Worm (Caenorhabditis elegans) whole organism, L1 larva: ENCODE data around the gene gst-9.

Source experiments
- C34B4.2 ChIP-seq: sonication (generic microtip); optimal IDR thresholded peaks from 2 replicates; lab custom pipeline; 2017; ENCODE audit warnings: mild to moderate bottlenecking, missing genetic modification characterization, missing compliant biosample characterization
- aha-1 ChIP-seq: fragments of 150-350 bp; optimal IDR thresholded peaks from 2 replicates; lab custom pipeline; 2014; ENCODE audit warnings: missing biosample characterization, missing genetic modification characterization
- aly-2 ChIP-seq: fragments of 150-350 bp; optimal IDR thresholded peaks from 2 replicates; lab custom pipeline; 2014; ENCODE audit warnings: missing biosample characterization, missing genetic modification characterization
- ama-1 ChIP-seq: fragments of 150-350 bp; optimal IDR thresholded peaks from 2 replicates; lab custom pipeline; 2014
- dpl-1 ChIP-seq, 3 experiments: fragments of 150-350 bp in 2 of 3; sonication (generic microtip) in 1 of 3; optimal IDR thresholded peaks; 2 replicates each; lab custom pipeline; 2014 to 2017; ENCODE audit warnings: missing biosample characterization in 3 of 3, missing genetic modification characterization in 3 of 3, missing genetic modification reagents in 3 of 3
- efl-1 ChIP-seq, 4 experiments: fragments of 150-350 bp; optimal IDR thresholded peaks in 3 of 4; peaks in 1 of 4; 1 replicate in 1 of 4; 2 replicates in 3 of 4; lab custom pipeline; 2014; ENCODE audit warnings: missing biosample characterization in 2 of 4, missing genetic modification characterization in 2 of 4, missing genetic modification reagents in 2 of 4
- egl-13 ChIP-seq: sonication (generic microtip); optimal IDR thresholded peaks from 2 replicates; lab custom pipeline; 2016; ENCODE audit warnings: missing genotype, missing genetic modification reagents, missing genetic modification characterization, missing compliant biosample characterization
- egl-27 ChIP-seq, 2 experiments: fragments of 150-350 bp in 1 of 2; sonication (generic microtip); optimal IDR thresholded peaks; 3 replicates each; lab custom pipeline; 2017 to 2018; ENCODE audit warnings: missing biosample characterization in 2 of 2, missing genetic modification characterization in 2 of 2, missing genetic modification reagents in 2 of 2
- elt-2 ChIP-seq: sonication (generic microtip); optimal IDR thresholded peaks from 2 replicates; lab custom pipeline; 2016; ENCODE audit warnings: missing genetic modification characterization, mild to moderate bottlenecking, inconsistent platforms, missing compliant biosample characterization, missing genetic modification reagents
- elt-3 ChIP-seq, 6 experiments: fragments of 150-350 bp in 1 of 6; sonication (generic microtip); optimal IDR thresholded peaks; 2 replicates each; lab custom pipeline; 2017 to 2018; ENCODE audit warnings: missing biosample characterization in 6 of 6, missing genetic modification characterization in 6 of 6, inconsistent platforms in 1 of 6
- ets-5 ChIP-seq: fragments of 200-800 bp; sonication (Bioruptor generic); IDR thresholded peaks from 2 replicates; pipeline ENCODE4 v1.3.6; 2022; ENCODE audit warnings: missing genetic modification characterization, missing compliant biosample characterization
- fkh-10 ChIP-seq: sonication (generic microtip); optimal IDR thresholded peaks from 2 replicates; lab custom pipeline; 2017; ENCODE audit warnings: missing biosample characterization, missing genetic modification reagents, missing genetic modification characterization
- fkh-4 ChIP-seq: sonication (generic microtip); optimal IDR thresholded peaks from 2 replicates; lab custom pipeline; 2016; ENCODE audit warnings: missing compliant biosample characterization, missing genetic modification characterization, borderline replicate concordance
- hpl-2 ChIP-seq: fragments of 150-350 bp; optimal IDR thresholded peaks from 2 replicates; lab custom pipeline; 2014; ENCODE audit warnings: missing biosample characterization, missing genetic modification reagents, missing genetic modification characterization
- irx-1 ChIP-seq: sonication (generic microtip); optimal IDR thresholded peaks from 2 replicates; lab custom pipeline; 2016; ENCODE audit warnings: missing genetic modification characterization, missing compliant biosample characterization
- isw-1 ChIP-seq: fragments of 200-800 bp; sonication (Bioruptor generic); IDR thresholded peaks from 2 replicates; pipeline ENCODE4 v1.3.6; 2022; ENCODE audit warnings: missing genetic modification characterization, missing compliant biosample characterization
- jun-1 ChIP-seq: fragments of 150-350 bp; optimal IDR thresholded peaks from 2 replicates; lab custom pipeline; 2014; ENCODE audit warnings: missing biosample characterization, missing genetic modification reagents, missing genetic modification characterization
- lin-35 ChIP-seq, 2 experiments: fragments of 150-350 bp; optimal IDR thresholded peaks; 2 replicates each; lab custom pipeline; 2014; ENCODE audit warnings: missing biosample characterization in 2 of 2, missing genetic modification characterization in 2 of 2, missing genetic modification reagents in 2 of 2
- lin-39 ChIP-seq: fragments of 150-350 bp; optimal IDR thresholded peaks from 2 replicates; lab custom pipeline; 2014; ENCODE audit warnings: missing biosample characterization, missing genetic modification reagents, missing genetic modification characterization
- mdl-1 ChIP-seq, 2 experiments: fragments of 150-350 bp; optimal IDR thresholded peaks; 2 replicates each; lab custom pipeline; 2014 to 2017; ENCODE audit warnings: missing biosample characterization in 2 of 2, missing genetic modification characterization in 2 of 2, inconsistent platforms in 1 of 2
- nhr-12 ChIP-seq: sonication (generic microtip); optimal IDR thresholded peaks from 2 replicates; lab custom pipeline; 2017; ENCODE audit warnings: missing biosample characterization, missing genetic modification characterization
- nhr-19 ChIP-seq: fragments of 200-800 bp; sonication (Bioruptor generic); conservative IDR thresholded peaks from 2 replicates; pipeline ENCODE4 v1.3.6; 2022; ENCODE audit warnings: missing genetic modification characterization, missing compliant biosample characterization
- nhr-20 ChIP-seq: sonication (generic microtip); optimal IDR thresholded peaks from 2 replicates; lab custom pipeline; 2016; ENCODE audit warnings: mild to moderate bottlenecking, missing genetic modification characterization, missing compliant biosample characterization
- nhr-237 ChIP-seq: fragments of 150-350 bp; optimal IDR thresholded peaks from 2 replicates; lab custom pipeline; 2014; ENCODE audit warnings: missing biosample characterization, missing genetic modification characterization
- nhr-71 ChIP-seq: sonication (generic microtip); optimal IDR thresholded peaks from 2 replicates; lab custom pipeline; 2016; ENCODE audit warnings: mild to moderate bottlenecking, missing genetic modification characterization, moderate library complexity, missing compliant biosample characterization
- nhr-77 ChIP-seq: fragments of 150-350 bp; optimal IDR thresholded peaks from 2 replicates; lab custom pipeline; 2014; ENCODE audit warnings: missing biosample characterization, missing genetic modification characterization
- nhr-85 ChIP-seq: sonication (generic microtip); peaks from one replicate; lab custom pipeline; 2016; ENCODE audit warnings: missing genetic modification characterization, inconsistent platforms, missing compliant biosample characterization
- nhr-90 ChIP-seq: sonication (generic microtip); optimal IDR thresholded peaks from 2 replicates; lab custom pipeline; 2016; ENCODE audit warnings: mild to moderate bottlenecking, missing genetic modification characterization, missing compliant biosample characterization; ENCODE audit not compliant: poor library complexity
- pag-3 ChIP-seq: sonication (generic microtip); optimal IDR thresholded peaks from 2 replicates; lab custom pipeline; 2017; ENCODE audit warnings: missing genetic modification characterization, mild to moderate bottlenecking, missing compliant biosample characterization, antibody characterized with exemption, borderline replicate concordance; ENCODE audit not compliant: insufficient read depth
- pax-3 ChIP-seq: fragments of 200-800 bp; sonication (Bioruptor generic); optimal IDR thresholded peaks from 2 replicates; lab custom pipeline; 2018; ENCODE audit warnings: mild to moderate bottlenecking, missing genetic modification characterization, moderate library complexity, missing compliant biosample characterization
- pqm-1 ChIP-seq: sonication (generic microtip); optimal IDR thresholded peaks from 3 replicates; lab custom pipeline; 2017; ENCODE audit warnings: missing biosample characterization, missing genetic modification characterization
- skn-1 ChIP-seq: fragments of 150-350 bp; optimal IDR thresholded peaks from 2 replicates; lab custom pipeline; 2014; ENCODE audit warnings: missing biosample characterization, missing genetic modification characterization
- snpc-4 ChIP-seq: fragments of 150-350 bp; optimal IDR thresholded peaks from 2 replicates; lab custom pipeline; 2014; ENCODE audit warnings: missing biosample characterization, missing genetic modification characterization
- snu-23 ChIP-seq: sonication (generic microtip); optimal IDR thresholded peaks from 2 replicates; lab custom pipeline; 2016; ENCODE audit warnings: missing genetic modification characterization, missing compliant biosample characterization
- sptf-1 ChIP-seq: fragments of 150-350 bp; optimal IDR thresholded peaks from 2 replicates; lab custom pipeline; 2014; ENCODE audit warnings: missing biosample characterization, missing genetic modification characterization
- tlp-1 ChIP-seq: fragments of 150-350 bp; optimal IDR thresholded peaks from 2 replicates; lab custom pipeline; 2014; ENCODE audit warnings: missing biosample characterization, missing genetic modification characterization
- unc-130 ChIP-seq: fragments of 150-350 bp; optimal IDR thresholded peaks from 2 replicates; lab custom pipeline; 2017; ENCODE audit warnings: missing biosample characterization, missing genetic modification characterization, inconsistent platforms
- unc-30 ChIP-seq: sonication (generic microtip); optimal IDR thresholded peaks from 2 replicates; lab custom pipeline; 2017; ENCODE audit warnings: missing biosample characterization, missing genetic modification characterization
- unc-62 ChIP-seq: fragments of 150-350 bp; optimal IDR thresholded peaks from 2 replicates; lab custom pipeline; 2014; ENCODE audit warnings: missing biosample characterization, missing genetic modification reagents, missing genetic modification characterization
- unc-86 ChIP-seq: sonication (generic microtip); optimal IDR thresholded peaks from 2 replicates; lab custom pipeline; 2016; ENCODE audit warnings: missing genetic modification characterization, missing compliant biosample characterization
- unc-98 ChIP-seq: fragments of 200-800 bp; sonication (Bioruptor generic); IDR thresholded peaks from 2 replicates; pipeline ENCODE4 v1.3.6; 2022; ENCODE audit warnings: missing genetic modification characterization, missing compliant biosample characterization
- vab-15 ChIP-seq: sonication (generic microtip); optimal IDR thresholded peaks from 2 replicates; lab custom pipeline; 2017; ENCODE audit warnings: missing genotype, mild to moderate bottlenecking, missing genetic modification characterization, missing compliant biosample characterization
- xbp-1 ChIP-seq: sonication (generic microtip); optimal IDR thresholded peaks from 2 replicates; lab custom pipeline; 2016; ENCODE audit warnings: missing genetic modification characterization, missing compliant biosample characterization
- zag-1 ChIP-seq: fragments of 150-350 bp; optimal IDR thresholded peaks from 2 replicates; lab custom pipeline; 2014; ENCODE audit warnings: missing biosample characterization, missing genetic modification characterization

gst-9 gene

ce11 chrII:4918501-4919021 is 27.2 kb downstream of the gst-9 start (continued):
- TF ChIP-seq isw-1 (GFP tag; lab: Robert Waterston, UW) (no peak), dpl-1 (GFP tag; optimal IDR thresholded peaks at IDR 0.05; lab: Kevin White, UChicago) (no peak), zag-1 (tag; lab: Kevin White, UChicago) (no peak), unc-98 (GFP tag; lab: Robert Waterston, UW) (no peak), snu-23 (GFP tag; lab: Kevin White, UChicago) (no peak), nhr-19 (GFP tag; lab: Robert Waterston, UW) (no peak), pag-3 (tag; lab: Kevin White, UChicago) (no peak), xbp-1 (tag; lab: Kevin White, UChicago) (no peak), sptf-1 (tag; lab: Kevin White, UChicago) (no peak), aha-1 (no peak), skn-1 (no peak), fkh-4 (tag; lab: Kevin White, UChicago) (no peak), hpl-2 (no peak), lin-35 (GFP tag; optimal IDR thresholded peaks at IDR 0.05; lab: Kevin White, UChicago) (peak in 1 of 2 experiments; percentile 15), egl-13 (tag; lab: Kevin White, UChicago) (no peak), fkh-10 (GFP tag; lab: Kevin White, UChicago) (no peak), ets-5 (GFP tag; lab: Robert Waterston, UW) (no peak), snpc-4 (tag; lab: Kevin White, UChicago) (no peak), nhr-12 (no peak)

ce11 chrII:4920608-4921007 is 29.2 kb downstream of the gst-9 start:
- TF ChIP-seq egl-27 (tag; optimal IDR thresholded peaks at IDR 0.05; lab: Kevin White, UChicago) (no peak), elt-2 (tag; lab: Kevin White, UChicago) (peak; percentile 50), elt-3 (tag; optimal IDR thresholded peaks at IDR 0.05; lab: Kevin White, UChicago) (peak in 1 of 6 experiments; percentile 11)

- TF ChIP-seq zag-1 (tag; lab: Kevin White, UChicago) (no peak), nhr-237 (tag; lab: Kevin White, UChicago) (no peak), vab-15 (tag; lab: Kevin White, UChicago) (no peak), sptf-1 (tag; lab: Kevin White, UChicago) (no peak), nhr-77 (tag; lab: Kevin White, UChicago) (no peak), tlp-1 (no peak), nhr-85 (tag; lab: Kevin White, UChicago) (no peak), elt-3 (tag; optimal IDR thresholded peaks at IDR 0.05; lab: Kevin White, UChicago) (no peak), fkh-4 (tag; lab: Kevin White, UChicago) (no peak), unc-86 (tag; lab: Kevin White, UChicago) (no peak)
Observed at ce11 chrII:4924729-4925128, 33.3 kb downstream of the gst-9 start.

ce11 chrII:4925198-4925764 is 33.9 kb downstream of the gst-9 start, which contains the start of gene aagr-2:
TSS of gene aagr-2 (minus strand) at chrII:4925248.
- TF ChIP-seq isw-1 (GFP tag; lab: Robert Waterston, UW): no peak
- TF ChIP-seq aly-2 (tag; lab: Kevin White, UChicago): no peak
- TF ChIP-seq hpl-2: no peak
- peak; percentile 13 for TF ChIP-seq pax-3 (tag; lab: Kevin White, UChicago)
- TF ChIP-seq unc-62 (GFP tag; lab: Kevin White, UChicago): no peak
- TF ChIP-seq unc-130: no peak
- peak; percentile 37 for TF ChIP-seq nhr-20 (tag; lab: Kevin White, UChicago)
- peak; percentile 67 for TF ChIP-seq pqm-1
- TF ChIP-seq lin-39: no peak
- TF ChIP-seq lin-35 (GFP tag; optimal IDR thresholded peaks at IDR 0.05; lab: Kevin White, UChicago): peak in 1 of 2 experiments; percentile 60
- TF ChIP-seq irx-1 (tag; lab: Kevin White, UChicago): no peak
- TF ChIP-seq elt-2 (tag; lab: Kevin White, UChicago): peak; percentile 100
- no peak for TF ChIP-seq unc-30 (tag; lab: Kevin White, UChicago)
- peak; percentile 51 for TF ChIP-seq nhr-90 (tag; lab: Kevin White, UChicago)
- no peak for TF ChIP-seq nhr-237 (tag; lab: Kevin White, UChicago)
- no peak for TF ChIP-seq nhr-12
- peak; percentile 19 for TF ChIP-seq jun-1 (tag; lab: Kevin White, UChicago)
- peak; percentile 36 for TF ChIP-seq nhr-71
- peak in 1 of 2 experiments; percentile 74 for TF ChIP-seq mdl-1 (tag; optimal IDR thresholded peaks at IDR 0.05; lab: Kevin White, UChicago)
- TF ChIP-seq efl-1 (optimal IDR thresholded peaks at IDR 0.05; lab: Kevin White, UChicago): no peak
- TF ChIP-seq efl-1 (GFP tag; optimal IDR thresholded peaks at IDR 0.05 in 1 of 2; lab: Kevin White, UChicago): peak in 1 of 2 experiments; percentile 85
- TF ChIP-seq zag-1 (tag; lab: Kevin White, UChicago): no peak
- no peak for TF ChIP-seq nhr-85 (tag; lab: Kevin White, UChicago)
- no peak for TF ChIP-seq C34B4.2 (tag; lab: Kevin White, UChicago)
- no peak for TF ChIP-seq pag-3 (tag; lab: Kevin White, UChicago)
- TF ChIP-seq ama-1 (lab: Kevin White, UChicago): no peak
